Worm (Caenorhabditis elegans): ENCODE results near the gene pgm-1.

DNA sequence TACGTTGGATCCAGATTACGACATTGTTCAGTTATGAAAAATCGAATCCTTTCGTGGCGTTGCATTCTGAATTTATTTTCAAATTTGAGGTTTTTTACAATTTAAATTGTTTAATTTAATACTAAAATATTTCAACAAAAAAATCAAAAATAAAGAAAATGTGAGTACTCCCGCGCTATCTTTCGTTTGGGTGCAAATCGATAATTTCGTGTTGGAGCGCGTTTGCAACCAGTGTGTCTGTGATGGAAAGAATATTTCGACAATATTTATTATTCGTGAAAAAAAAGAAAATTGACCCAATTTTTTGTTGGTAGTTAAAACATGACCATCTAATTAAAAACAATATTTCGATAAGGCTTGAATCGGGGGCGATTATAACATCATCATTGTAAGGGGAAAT lies 12.8 kb downstream of the pgm-1 start, which contains the start of gene R05F9.9:
- TF ChIP-seq C16A3.4 (tag; optimal IDR thresholded peaks at IDR 0.05) (no peak), snu-23 (GFP tag; optimal IDR thresholded peaks at IDR 0.05) (peak; percentile 48), nhr-76 (tag; optimal IDR thresholded peaks at IDR 0.05) (no peak), lsy-2 (tag; optimal IDR thresholded peaks at IDR 0.05) (peak; percentile 43 to 54), blmp-1 (tag; optimal IDR thresholded peaks at IDR 0.05) (peak; percentile 37), dpl-1 (GFP tag; optimal IDR thresholded peaks at IDR 0.05) (peak; percentile 24 to 73 (median 28)), nhr-85 (tag) (peak; percentile 63), snpc-4 (tag; optimal IDR thresholded peaks at IDR 0.05) (no peak), skn-1 (tag; optimal IDR thresholded peaks at IDR 0.05) (peak; percentile 35), unc-130 (tag; optimal IDR thresholded peaks at IDR 0.05) (no peak), mep-1 (tag; optimal IDR thresholded peaks at IDR 0.05) (peak; percentile 62), grh-1 (GFP tag; IDR thresholded peaks at IDR 0.05) (no peak), ceh-63 (GFP tag; optimal IDR thresholded peaks at IDR 0.05) (no peak), fos-1 (tag; optimal IDR thresholded peaks at IDR 0.05) (no peak)

Measured in whole organism, L1 larva.